Fruit fly (Drosophila melanogaster) whole organism, embryonic: ENCODE measurements around the gene CG10376.

Source experiments
- Awh ChIP-seq: fragments of 200-800 bp; sonication (Bioruptor generic); IDR thresholded peaks from 2 replicates; pipeline ENCODE4, ENCODE4 v1.3.6; 2022; ENCODE audit warnings: missing biosample characterization, missing genetic modification characterization
- CG11247 ChIP-seq: fragments of 200-800 bp; sonication (Bioruptor generic); IDR thresholded peaks from 2 replicates; pipeline ENCODE4 v1.3.6; 2022; ENCODE audit warnings: missing biosample characterization, missing genetic modification characterization
- CG12299 ChIP-seq: fragments of 200-800 bp; sonication (Bioruptor generic); optimal IDR thresholded peaks from 2 replicates; lab custom pipeline; 2018; ENCODE audit warnings: missing biosample characterization, mild to moderate bottlenecking, missing genetic modification characterization
- CG12769 ChIP-seq: fragments of 200-800 bp; sonication (Bioruptor generic); optimal IDR thresholded peaks from 2 replicates; lab custom pipeline; 2019; ENCODE audit warnings: missing biosample characterization, mild to moderate bottlenecking, missing genetic modification characterization, moderate library complexity
- CG13296 ChIP-seq: fragments of 200-800 bp; sonication (Bioruptor generic); optimal IDR thresholded peaks from 3 replicates; lab custom pipeline; 2018; ENCODE audit warnings: missing biosample characterization, mild to moderate bottlenecking, missing genetic modification characterization
- CG14050 ChIP-seq: fragments of 200-800 bp; sonication (Bioruptor generic); IDR thresholded peaks from 3 replicates; pipeline ENCODE4 v1.3.6; 2022; ENCODE audit warnings: missing biosample characterization, missing genetic modification characterization
- CG15514 ChIP-seq: fragments of 200-800 bp; sonication (Bioruptor generic); optimal IDR thresholded peaks from 3 replicates; lab custom pipeline; 2017; ENCODE audit warnings: missing biosample characterization, missing genetic modification characterization, mild to moderate bottlenecking, moderate library complexity, missing genetic modification reagents
- CG15696 ChIP-seq: fragments of 200-800 bp; sonication (Bioruptor generic); optimal IDR thresholded peaks from 2 replicates; lab custom pipeline; 2019; ENCODE audit warnings: missing biosample characterization, mild to moderate bottlenecking, missing genetic modification characterization, moderate library complexity
- CG17385 ChIP-seq: fragments of 200-800 bp; sonication (Bioruptor generic); optimal IDR thresholded peaks from 3 replicates; lab custom pipeline; 2018; ENCODE audit warnings: missing biosample characterization, mild to moderate bottlenecking, missing genetic modification characterization
- CG17568 ChIP-seq: fragments of 200-800 bp; sonication (Bioruptor generic); optimal IDR thresholded peaks from 2 replicates; lab custom pipeline; 2018; ENCODE audit warnings: missing biosample characterization, mild to moderate bottlenecking, missing genetic modification characterization, moderate library complexity
- CG17829 ChIP-seq: fragments of 200-800 bp; optimal IDR thresholded peaks from 2 replicates; lab custom pipeline; 2019; ENCODE audit warnings: missing biosample characterization, mild to moderate bottlenecking, missing genetic modification characterization, moderate library complexity
- CG18599 ChIP-seq: fragments of 200-800 bp; sonication (Bioruptor generic); optimal IDR thresholded peaks from 3 replicates; lab custom pipeline; 2017; ENCODE audit warnings: missing biosample characterization, missing genetic modification characterization, mild to moderate bottlenecking, moderate library complexity, missing genetic modification reagents
- CG2199 ChIP-seq: fragments of 200-800 bp; sonication (Bioruptor generic); IDR thresholded peaks from 3 replicates; pipeline ENCODE4 v1.3.6; 2022; ENCODE audit warnings: missing biosample characterization, missing genetic modification characterization
- CG2875 ChIP-seq: fragments of 200-800 bp; sonication (Bioruptor generic); optimal IDR thresholded peaks from 2 replicates; lab custom pipeline; 2017; ENCODE audit warnings: missing biosample characterization, mild to moderate bottlenecking, missing genetic modification characterization, missing genetic modification reagents
- CG43689 ChIP-seq: fragments of 200-800 bp; sonication (Bioruptor generic); IDR thresholded peaks from 2 replicates; pipeline ENCODE4 v1.3.6; 2022; ENCODE audit warnings: missing biosample characterization, missing genetic modification characterization
- CG5180 ChIP-seq: fragments of 200-800 bp; sonication (Bioruptor generic); optimal IDR thresholded peaks from 3 replicates; lab custom pipeline; 2017; ENCODE audit warnings: missing biosample characterization, missing genetic modification characterization, mild to moderate bottlenecking, moderate library complexity, missing genetic modification reagents
- CG5953 ChIP-seq: fragments of 200-800 bp; sonication (Bioruptor generic); IDR thresholded peaks from 2 replicates; pipeline ENCODE4 v1.3.6; 2022; ENCODE audit warnings: missing biosample characterization, missing genetic modification characterization
- CG6254 ChIP-seq: fragments of 200-800 bp; sonication (Bioruptor generic); optimal IDR thresholded peaks from 3 replicates; lab custom pipeline; 2017; ENCODE audit warnings: mild to moderate bottlenecking, missing biosample characterization, missing genetic modification reagents, missing genetic modification characterization
- CG6791 ChIP-seq: fragments of 200-800 bp; sonication (Bioruptor generic); IDR thresholded peaks from 3 replicates; pipeline ENCODE4 v1.3.6; 2022; ENCODE audit warnings: missing biosample characterization, missing genetic modification characterization; ENCODE audit not compliant: partially characterized antibody
- CG8924 ChIP-seq: fragments of 200-800 bp; optimal IDR thresholded peaks from 3 replicates; lab custom pipeline; 2019; ENCODE audit warnings: missing biosample characterization, mild to moderate bottlenecking, missing genetic modification characterization, moderate library complexity
- Dip3 ChIP-seq: fragments of 200-800 bp; sonication (Bioruptor generic); optimal IDR thresholded peaks from 3 replicates; lab custom pipeline; 2016; ENCODE audit warnings: missing biosample characterization, missing genetic modification characterization
- Dp ChIP-seq: fragments of 200-800 bp; sonication (Bioruptor generic); optimal IDR thresholded peaks from 2 replicates; lab custom pipeline; 2018; ENCODE audit warnings: missing biosample characterization, mild to moderate bottlenecking, missing genetic modification characterization, moderate library complexity
- Drgx ChIP-seq: fragments of 200-800 bp; sonication (Bioruptor generic); IDR thresholded peaks from 2 replicates; pipeline ENCODE4 v1.3.6; 2022; ENCODE audit warnings: missing biosample characterization, missing genetic modification characterization
- Eip74EF ChIP-seq, 2 experiments: fragments of 200-800 bp in 1 of 2; fragments of >200 bp in 1 of 2; sonication (Bioruptor generic) in 1 of 2; optimal IDR thresholded peaks; 2 replicates each; lab custom pipeline; 2017 to 2019; ENCODE audit warnings: missing biosample characterization in 2 of 2, missing genetic modification characterization in 2 of 2, mild to moderate bottlenecking in 1 of 2, moderate library complexity in 1 of 2
- Fer3 ChIP-seq: fragments of 200-800 bp; sonication (Bioruptor generic); optimal IDR thresholded peaks from 2 replicates; lab custom pipeline; 2018; ENCODE audit warnings: missing biosample characterization, mild to moderate bottlenecking, missing genetic modification characterization, moderate library complexity
- MBD-R2 ChIP-seq: fragments of 200-800 bp; sonication (Bioruptor generic); IDR thresholded peaks from 2 replicates; pipeline ENCODE4 v1.3.6; 2022; ENCODE audit warnings: missing biosample characterization, missing genetic modification characterization
- Mrtf ChIP-seq: fragments of 200-800 bp; sonication (Bioruptor generic); IDR thresholded peaks from 3 replicates; pipeline ENCODE4 v1.3.6; 2022; ENCODE audit warnings: missing biosample characterization, missing genetic modification characterization
- Spps ChIP-seq: fragments of 200-800 bp; sonication (Bioruptor generic); optimal IDR thresholded peaks from 2 replicates; lab custom pipeline; 2018; ENCODE audit warnings: missing biosample characterization, mild to moderate bottlenecking, missing genetic modification characterization
- YL-1 ChIP-seq: fragments of 200-800 bp; sonication (Bioruptor generic); optimal IDR thresholded peaks from 3 replicates; lab custom pipeline; 2017; ENCODE audit warnings: missing biosample characterization, mild to moderate bottlenecking, missing genetic modification characterization
- ap ChIP-seq: fragments of 200-800 bp; sonication (Bioruptor generic); IDR thresholded peaks from 2 replicates; pipeline ENCODE4 v1.3.6; 2022; ENCODE audit warnings: missing biosample characterization, missing genetic modification characterization
- bab2 ChIP-seq: fragments of 200-800 bp; sonication (Bioruptor generic); optimal IDR thresholded peaks from 2 replicates; lab custom pipeline; 2016; ENCODE audit warnings: missing biosample characterization, missing genetic modification characterization
- bsh ChIP-seq, 2 experiments: fragments of 200-800 bp; sonication (Bioruptor generic); optimal IDR thresholded peaks; 2 replicates each; lab custom pipeline; 2017 to 2018; ENCODE audit warnings: mild to moderate bottlenecking in 2 of 2, missing biosample characterization in 2 of 2, missing genetic modification characterization in 2 of 2, moderate library complexity in 1 of 2
- cwo ChIP-seq: fragments of 200-800 bp; sonication (Bioruptor generic); optimal IDR thresholded peaks from 3 replicates; lab custom pipeline; 2017; ENCODE audit warnings: missing biosample characterization, missing genetic modification characterization, mild to moderate bottlenecking, moderate library complexity, missing genetic modification reagents
- dm ChIP-seq: fragments of 200-800 bp; sonication (Bioruptor generic); optimal IDR thresholded peaks from 3 replicates; lab custom pipeline; 2016; ENCODE audit warnings: missing biosample characterization, missing genetic modification characterization
- dysf ChIP-seq: fragments of 200-800 bp; sonication (Bioruptor generic); IDR thresholded peaks from 3 replicates; pipeline ENCODE4 v1.3.6; 2022; ENCODE audit warnings: missing biosample characterization, missing genetic modification characterization
- esg ChIP-seq: fragments of 200-800 bp; sonication (Bioruptor generic); conservative IDR thresholded peaks from 2 replicates; pipeline ENCODE4 v1.3.6; 2022; ENCODE audit warnings: missing biosample characterization, missing genetic modification characterization
- fd3F ChIP-seq: fragments of 200-800 bp; sonication (Bioruptor generic); optimal IDR thresholded peaks from 2 replicates; lab custom pipeline; 2018; ENCODE audit warnings: missing biosample characterization, mild to moderate bottlenecking, missing genetic modification characterization, moderate library complexity
- fd64A ChIP-seq: fragments of 200-800 bp; sonication (Bioruptor generic); optimal IDR thresholded peaks from 3 replicates; lab custom pipeline; 2018; ENCODE audit warnings: missing biosample characterization, mild to moderate bottlenecking, missing genetic modification characterization
- gem ChIP-seq: fragments of 200-800 bp; sonication (Bioruptor generic); optimal IDR thresholded peaks from 2 replicates; lab custom pipeline; 2019; ENCODE audit warnings: missing biosample characterization, mild to moderate bottlenecking, missing genetic modification characterization, moderate library complexity
- kay ChIP-seq: fragments of 200-800 bp; sonication (Bioruptor generic); optimal IDR thresholded peaks from 2 replicates; lab custom pipeline; 2016; ENCODE audit warnings: missing biosample characterization, missing genetic modification characterization
- lola ChIP-seq, 3 experiments: fragments of >200 bp in 2 of 3; fragments of 200-800 bp in 1 of 3; sonication (Bioruptor generic) in 1 of 3; optimal IDR thresholded peaks; 2 replicates each; lab custom pipeline; 2017 to 2019; ENCODE audit warnings: missing biosample characterization in 3 of 3, missing genetic modification characterization in 3 of 3, mild to moderate bottlenecking in 1 of 3, moderate library complexity in 1 of 3
- pum ChIP-seq: fragments of 200-800 bp; sonication (Bioruptor generic); optimal IDR thresholded peaks from 2 replicates; lab custom pipeline; 2016; ENCODE audit warnings: missing biosample characterization, missing genetic modification characterization
- ranshi ChIP-seq: fragments of 200-800 bp; sonication (Bioruptor generic); IDR thresholded peaks from 2 replicates; pipeline ENCODE4 v1.3.6; 2022; ENCODE audit warnings: missing biosample characterization, missing genetic modification characterization
- slp2 ChIP-seq: fragments of 200-800 bp; sonication (Bioruptor generic); optimal IDR thresholded peaks from 2 replicates; lab custom pipeline; 2016; ENCODE audit warnings: missing biosample characterization, missing genetic modification characterization
- sqz ChIP-seq: fragments of 200-800 bp; sonication (Bioruptor generic); optimal IDR thresholded peaks from 3 replicates; lab custom pipeline; 2018; ENCODE audit warnings: missing biosample characterization, mild to moderate bottlenecking, missing genetic modification characterization
- ssp ChIP-seq: fragments of 200-800 bp; sonication (Bioruptor generic); IDR thresholded peaks from 2 replicates; pipeline ENCODE4 v1.3.6; 2022; ENCODE audit warnings: missing biosample characterization, missing genetic modification characterization
- ttk ChIP-seq: fragments of 200-800 bp; sonication (Bioruptor generic); IDR thresholded peaks from 2 replicates; pipeline ENCODE4 v2.1.2; 2022; ENCODE audit warnings: missing biosample characterization, missing genetic modification characterization
- wdn ChIP-seq: fragments of 200-800 bp; sonication (Bioruptor generic); IDR thresholded peaks from 2 replicates; pipeline ENCODE4 v1.3.6; 2022; ENCODE audit warnings: missing biosample characterization, missing genetic modification characterization
- zen ChIP-seq: fragments of 200-800 bp; sonication (Bioruptor generic); optimal IDR thresholded peaks from 3 replicates; lab custom pipeline; 2018; ENCODE audit warnings: missing biosample characterization, mild to moderate bottlenecking, missing genetic modification characterization, moderate library complexity
- zf30C ChIP-seq: fragments of 200-800 bp; sonication (Bioruptor generic); optimal IDR thresholded peaks from 3 replicates; lab custom pipeline; 2018; ENCODE audit warnings: missing biosample characterization, mild to moderate bottlenecking, missing genetic modification characterization

CG10376 gene

DNA sequence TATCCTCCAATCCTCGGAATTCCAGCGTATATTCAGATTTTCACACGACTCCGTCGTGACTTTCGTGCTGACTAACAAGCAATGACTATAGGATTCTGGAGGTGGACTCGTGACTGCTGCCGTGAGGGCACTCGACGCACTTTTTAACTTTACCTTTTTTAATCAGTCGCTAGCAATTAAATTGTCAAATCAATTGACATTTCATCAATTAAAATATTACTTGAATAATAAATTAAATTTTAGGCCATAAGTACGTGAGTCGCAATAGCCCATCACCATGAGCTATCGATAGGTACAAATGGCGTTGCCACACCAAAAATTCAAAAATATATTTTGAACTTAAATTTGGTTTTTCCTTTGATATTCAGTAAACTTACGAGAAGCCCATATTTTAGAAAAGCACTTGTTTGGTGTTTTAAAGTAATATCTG lies 2.7 kb upstream of the CG10376 start, which contains the start of gene Jwa (continued):
- peak in 1 of 3 experiments; percentile 95 for TF ChIP-seq lola (GFP tag; optimal IDR thresholded peaks at IDR 0.05; lab: Kevin White, UChicago)
- TF ChIP-seq dm (GFP tag; lab: Kevin White, UChicago), result peak; percentile 92
- peak; percentile 95 for TF ChIP-seq CG5953 (GFP tag; lab: Robert Waterston, UW)
- TF ChIP-seq CG2875 (GFP tag; lab: Kevin White, UChicago), result peak; percentile 68
- TF ChIP-seq sqz (GFP tag; lab: Kevin White, UChicago), result no peak
- TF ChIP-seq CG15696 (tag; lab: Kevin White, UChicago), result peak; percentile 84
- peak; percentile 80 for TF ChIP-seq Awh (GFP tag; lab: Robert Waterston, UW)
- TF ChIP-seq CG15514 (GFP tag; lab: Kevin White, UChicago), result peak; percentile 78
- peak; percentile 94 for TF ChIP-seq ap (GFP tag; lab: Robert Waterston, UW)
- TF ChIP-seq wdn (GFP tag; lab: Robert Waterston, UW), result peak; percentile 84
- TF ChIP-seq zf30C (GFP tag; lab: Kevin White, UChicago), result no peak
- TF ChIP-seq CG13296 (GFP tag; lab: Kevin White, UChicago), result peak; percentile 77
- TF ChIP-seq bab2, result peak; percentile 96
- peak; percentile 64 for TF ChIP-seq YL-1 (GFP tag; lab: Kevin White, UChicago)
- TF ChIP-seq CG17385, result peak; percentile 90
- TF ChIP-seq CG18599, result peak; percentile 78
- peak; percentile 89 for TF ChIP-seq kay
- peak; percentile 98 for TF ChIP-seq gem (tag; lab: Kevin White, UChicago)
- TF ChIP-seq ttk (GFP tag; lab: Robert Waterston, UW), result peak; percentile 86
- TF ChIP-seq Mrtf (GFP tag; lab: Robert Waterston, UW), result peak; percentile 84
- TF ChIP-seq Drgx (GFP tag; lab: Robert Waterston, UW), result peak; percentile 74
- peak; percentile 28 for TF ChIP-seq CG6254
- peak; percentile 92 for TF ChIP-seq slp2 (GFP tag; lab: Kevin White, UChicago)
- peak; percentile 94 for TF ChIP-seq esg (GFP tag; lab: Robert Waterston, UW)
- TF ChIP-seq CG12299 (tag; lab: Kevin White, UChicago), result peak; percentile 65
- TF ChIP-seq CG6791 (GFP tag; lab: Robert Waterston, UW), result peak; percentile 97
- TF ChIP-seq CG43689, result peak; percentile 90
- peak; percentile 77 for TF ChIP-seq fd3F (GFP tag; lab: Kevin White, UChicago)
- peak; percentile 43 for TF ChIP-seq CG5180 (GFP tag; lab: Kevin White, UChicago)
- peak; percentile 72 for TF ChIP-seq Spps (tag; lab: Kevin White, UChicago)
- peak; percentile 96 for TF ChIP-seq pum (GFP tag; lab: Kevin White, UChicago)
- peak; percentile 84 for TF ChIP-seq CG12769 (tag; lab: Kevin White, UChicago)
- peak; percentile 94 for TF ChIP-seq Dip3 (GFP tag; lab: Kevin White, UChicago)
- peak; percentile 88 for TF ChIP-seq dysf
- peak; percentile 77 for TF ChIP-seq zen (tag; lab: Kevin White, UChicago)
- TF ChIP-seq cwo, result peak; percentile 61
- no peak for TF ChIP-seq CG2199 (GFP tag; lab: Robert Waterston, UW)
- peak; percentile 93 for TF ChIP-seq CG8924 (tag; lab: Kevin White, UChicago)
- peak; percentile 80 for TF ChIP-seq Fer3 (tag; lab: Kevin White, UChicago)
- peak; percentile 38 to 96 for TF ChIP-seq bsh (GFP tag; optimal IDR thresholded peaks at IDR 0.05; lab: Kevin White, UChicago)
- peak; percentile 94 for TF ChIP-seq MBD-R2
- peak; percentile 89 for TF ChIP-seq CG17829
- TF ChIP-seq ssp (GFP tag; lab: Robert Waterston, UW), result peak; percentile 83
- peak; percentile 90 for TF ChIP-seq CG14050 (GFP tag; lab: Robert Waterston, UW)
- peak; percentile 91 for TF ChIP-seq CG17568 (GFP tag; lab: Kevin White, UChicago)
- TF ChIP-seq fd64A (GFP tag; lab: Kevin White, UChicago), result no peak
- TF ChIP-seq ranshi (GFP tag; lab: Robert Waterston, UW), result peak; percentile 91
- TF ChIP-seq Dp, result peak; percentile 83
- peak; percentile 87 for TF ChIP-seq CG11247 (GFP tag; lab: Robert Waterston, UW)
- TF ChIP-seq Eip74EF (GFP tag; optimal IDR thresholded peaks at IDR 0.05; lab: Kevin White, UChicago), result peak in 1 of 2 experiments; percentile 46
